Worm (Caenorhabditis elegans): ENCODE data around the gene oac-24.

DNA sequence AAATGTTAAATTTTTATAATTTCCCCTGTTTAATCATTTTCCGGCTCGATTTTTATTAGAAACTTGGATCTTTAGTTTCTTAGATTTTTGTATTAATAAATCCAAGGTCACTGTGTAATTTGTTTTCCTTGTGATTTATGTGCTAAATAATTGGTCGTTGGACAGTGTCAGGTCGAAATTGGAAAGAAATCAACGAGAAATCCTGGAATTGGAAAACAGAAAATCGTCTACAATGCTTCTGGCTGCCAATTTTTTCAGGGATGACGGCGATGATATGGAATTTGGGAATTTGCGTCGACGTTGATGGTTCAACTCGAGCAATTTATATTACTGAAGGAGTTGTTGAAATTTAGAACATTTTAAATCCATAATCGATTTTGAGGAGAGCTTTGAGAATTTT lies 24.0 kb downstream of the oac-24 start:
- TF ChIP-seq ama-1 (optimal IDR thresholded peaks at IDR 0.05) (no peak), pag-3 (tag; optimal IDR thresholded peaks at IDR 0.05; ENCODE audit: borderline replicate concordance) (no peak)

Measured in whole organism, late embryonic.